Fruit fly (Drosophila melanogaster) whole organism, embryonic: ENCODE data around the gene Roc1b.
A peak's percentile ranks its signal among the peaks of the same experiment; 100 is the strongest.

Experiments
- CG10147 ChIP-seq: fragments of 200-800 bp; sonication (Bioruptor generic); optimal IDR thresholded peaks from 2 replicates; lab custom pipeline; 2019; ENCODE audit warnings: missing biosample characterization, mild to moderate bottlenecking, missing genetic modification characterization, moderate library complexity
- CG11247 ChIP-seq: fragments of 200-800 bp; sonication (Bioruptor generic); IDR thresholded peaks from 2 replicates; pipeline ENCODE4 v1.3.6; 2022; ENCODE audit warnings: missing biosample characterization, missing genetic modification characterization
- CG11696 ChIP-seq: fragments of 200-800 bp; sonication (Bioruptor generic); IDR thresholded peaks from 2 replicates; pipeline ENCODE4 v1.3.6; 2022; ENCODE audit warnings: missing biosample characterization, missing genetic modification characterization
- CG12104 ChIP-seq: fragments of 200-800 bp; sonication (Bioruptor generic); optimal IDR thresholded peaks from 3 replicates; lab custom pipeline; 2016; ENCODE audit warnings: missing biosample characterization, missing genetic modification characterization
- CG12155 ChIP-seq: fragments of 200-800 bp; sonication (Bioruptor generic); optimal IDR thresholded peaks from 3 replicates; lab custom pipeline; 2016; ENCODE audit warnings: missing biosample characterization, missing genetic modification characterization
- CG1233 ChIP-seq: fragments of 200-800 bp; sonication (Bioruptor generic); optimal IDR thresholded peaks from 4 replicates; lab custom pipeline; 2018; ENCODE audit warnings: missing biosample characterization, mild to moderate bottlenecking, missing genetic modification characterization
- CG12659 ChIP-seq: fragments of 200-800 bp; sonication (Bioruptor generic); optimal IDR thresholded peaks from 3 replicates; lab custom pipeline; 2017; ENCODE audit warnings: mild to moderate bottlenecking, missing biosample characterization, missing genetic modification reagents, missing genetic modification characterization
- CG14860 ChIP-seq: fragments of 200-800 bp; sonication (Bioruptor generic); IDR thresholded peaks from 3 replicates; pipeline ENCODE4 v1.3.6; 2022; ENCODE audit warnings: missing biosample characterization, missing genetic modification characterization; ENCODE audit not compliant: partially characterized antibody
- CG17912 ChIP-seq: fragments of 200-800 bp; sonication (Bioruptor generic); optimal IDR thresholded peaks from 2 replicates; lab custom pipeline; 2018; ENCODE audit warnings: missing biosample characterization, mild to moderate bottlenecking, missing genetic modification characterization
- CG31224 ChIP-seq: fragments of 200-800 bp; sonication (Bioruptor generic); IDR thresholded peaks from 2 replicates; pipeline ENCODE4 v1.3.6; 2022; ENCODE audit warnings: missing biosample characterization, missing genetic modification characterization
- CG31441 ChIP-seq: fragments of 200-800 bp; sonication (Bioruptor generic); IDR thresholded peaks from 2 replicates; pipeline ENCODE4 v1.3.6; 2022; ENCODE audit warnings: missing biosample characterization, missing genetic modification characterization
- CG42726 ChIP-seq: fragments of 200-800 bp; sonication (Bioruptor generic); IDR thresholded peaks from 2 replicates; pipeline ENCODE4 v1.3.6; 2022; ENCODE audit warnings: missing biosample characterization, missing genetic modification characterization; ENCODE audit not compliant: partially characterized antibody
- CG4707 ChIP-seq: fragments of 200-800 bp; sonication (Bioruptor generic); optimal IDR thresholded peaks from 2 replicates; lab custom pipeline; 2018; ENCODE audit warnings: missing biosample characterization, mild to moderate bottlenecking, missing genetic modification characterization, moderate library complexity
- CG5180 ChIP-seq: fragments of 200-800 bp; sonication (Bioruptor generic); optimal IDR thresholded peaks from 3 replicates; lab custom pipeline; 2017; ENCODE audit warnings: missing biosample characterization, missing genetic modification characterization, mild to moderate bottlenecking, moderate library complexity, missing genetic modification reagents
- CG5953 ChIP-seq: fragments of 200-800 bp; sonication (Bioruptor generic); IDR thresholded peaks from 2 replicates; pipeline ENCODE4 v1.3.6; 2022; ENCODE audit warnings: missing biosample characterization, missing genetic modification characterization
- CG6175 ChIP-seq: fragments of 200-800 bp; sonication (Bioruptor generic); IDR thresholded peaks from 3 replicates; pipeline ENCODE4 v1.3.6; 2022; ENCODE audit warnings: missing biosample characterization, missing genetic modification characterization
- CG7556 ChIP-seq: fragments of 200-800 bp; sonication (Bioruptor generic); optimal IDR thresholded peaks from 2 replicates; lab custom pipeline; 2017; ENCODE audit warnings: missing biosample characterization, mild to moderate bottlenecking, missing genetic modification characterization
- CG7928 ChIP-seq: fragments of 200-800 bp; sonication (Bioruptor generic); optimal IDR thresholded peaks from 2 replicates; lab custom pipeline; 2017; ENCODE audit warnings: missing biosample characterization, mild to moderate bottlenecking, missing genetic modification characterization
- CrebB ChIP-seq: fragments of 200-800 bp; sonication (Bioruptor generic); optimal IDR thresholded peaks from 3 replicates; lab custom pipeline; 2018; ENCODE audit warnings: missing biosample characterization, mild to moderate bottlenecking, missing genetic modification characterization
- D ChIP-seq, 2 experiments: fragments of 200-800 bp in 1 of 2; fragments of >200 bp in 1 of 2; sonication (Bioruptor generic) in 1 of 2; optimal IDR thresholded peaks; 2 replicates in 1 of 2; 3 replicates in 1 of 2; lab custom pipeline; 2017; ENCODE audit warnings: mild to moderate bottlenecking in 1 of 2, missing biosample characterization in 1 of 2, missing genetic modification characterization in 1 of 2, missing genetic modification reagents in 1 of 2
- Dfd ChIP-seq, 2 experiments: fragments of >200 bp; optimal IDR thresholded peaks; 2 replicates each; lab custom pipeline; 2017; ENCODE audit warnings: missing biosample characterization in 2 of 2, missing genetic modification characterization in 2 of 2
- E2f2 ChIP-seq: fragments of 200-800 bp; sonication (Bioruptor generic); IDR thresholded peaks from 2 replicates; pipeline ENCODE4 v1.3.6; 2022; ENCODE audit warnings: missing biosample characterization, missing genetic modification characterization
- HLH4C ChIP-seq: fragments of 200-800 bp; sonication (Bioruptor generic); IDR thresholded peaks from 3 replicates; pipeline ENCODE4 v1.3.6; 2022; ENCODE audit warnings: missing biosample characterization, missing genetic modification characterization; ENCODE audit not compliant: partially characterized antibody
- Lpt ChIP-seq: fragments of >200 bp; optimal IDR thresholded peaks from 2 replicates; lab custom pipeline; 2018; ENCODE audit warnings: missing biosample characterization, missing genetic modification characterization
- Max ChIP-seq: fragments of 200-800 bp; sonication (Bioruptor generic); optimal IDR thresholded peaks from 2 replicates; lab custom pipeline; 2016; ENCODE audit warnings: missing biosample characterization, mild to moderate bottlenecking, missing genetic modification characterization
- Nf-YB ChIP-seq: fragments of 200-800 bp; sonication (Bioruptor generic); optimal IDR thresholded peaks from 3 replicates; lab custom pipeline; 2019; ENCODE audit warnings: missing biosample characterization, mild to moderate bottlenecking, missing genetic modification characterization, moderate library complexity
- Nf-YC ChIP-seq: fragments of 200-800 bp; optimal IDR thresholded peaks from 3 replicates; lab custom pipeline; 2019; ENCODE audit warnings: missing biosample characterization, mild to moderate bottlenecking, missing genetic modification characterization, moderate library complexity
- PHDP ChIP-seq: fragments of 200-800 bp; sonication (Bioruptor generic); optimal IDR thresholded peaks from 3 replicates; lab custom pipeline; 2018; ENCODE audit warnings: missing biosample characterization, mild to moderate bottlenecking, missing genetic modification characterization, moderate library complexity
- Rfx ChIP-seq: fragments of 200-800 bp; sonication (Bioruptor generic); IDR thresholded peaks from 2 replicates; pipeline ENCODE4 v1.3.6; 2022; ENCODE audit warnings: missing biosample characterization, missing genetic modification characterization
- Xbp1 ChIP-seq: fragments of 200-800 bp; sonication (Bioruptor generic); optimal IDR thresholded peaks from 3 replicates; lab custom pipeline; 2016; ENCODE audit warnings: missing biosample characterization, mild to moderate bottlenecking, missing genetic modification characterization
- YL-1 ChIP-seq: fragments of 200-800 bp; sonication (Bioruptor generic); optimal IDR thresholded peaks from 3 replicates; lab custom pipeline; 2017; ENCODE audit warnings: missing biosample characterization, mild to moderate bottlenecking, missing genetic modification characterization
- ab ChIP-seq: fragments of 200-800 bp; sonication (Bioruptor generic); optimal IDR thresholded peaks from 2 replicates; lab custom pipeline; 2016; ENCODE audit warnings: missing biosample characterization, missing genetic modification characterization
- bbx ChIP-seq: fragments of 200-800 bp; sonication (Bioruptor generic); IDR thresholded peaks from 2 replicates; pipeline ENCODE4 v1.3.6; 2022; ENCODE audit warnings: missing biosample characterization, missing genetic modification characterization; ENCODE audit not compliant: partially characterized antibody
- chif ChIP-seq, 2 experiments: fragments of 200-800 bp; sonication (Bioruptor generic); optimal IDR thresholded peaks; 3 replicates each; lab custom pipeline; 2016; ENCODE audit warnings: missing biosample characterization in 2 of 2, missing genetic modification characterization in 2 of 2
- chinmo ChIP-seq: fragments of 200-800 bp; sonication (Bioruptor generic); IDR thresholded peaks from 4 replicates; pipeline ENCODE4 v1.3.6; 2022; ENCODE audit warnings: missing biosample characterization, missing genetic modification characterization; ENCODE audit not compliant: partially characterized antibody
- chn ChIP-seq: fragments of 200-800 bp; sonication (Bioruptor generic); optimal IDR thresholded peaks from 2 replicates; lab custom pipeline; 2016; ENCODE audit warnings: missing biosample characterization, missing genetic modification characterization
- crol ChIP-seq: fragments of 200-800 bp; sonication (Bioruptor generic); IDR thresholded peaks from 2 replicates; pipeline ENCODE4 v1.3.6; 2022; ENCODE audit warnings: missing biosample characterization, missing genetic modification characterization
- dm ChIP-seq: fragments of 200-800 bp; sonication (Bioruptor generic); optimal IDR thresholded peaks from 3 replicates; lab custom pipeline; 2016; ENCODE audit warnings: missing biosample characterization, missing genetic modification characterization
- eyg ChIP-seq: fragments of 200-800 bp; sonication (Bioruptor generic); optimal IDR thresholded peaks from 3 replicates; lab custom pipeline; 2016; ENCODE audit warnings: missing biosample characterization, missing genetic modification characterization
- gcm2 ChIP-seq: fragments of 200-800 bp; sonication (Bioruptor generic); optimal IDR thresholded peaks from 2 replicates; lab custom pipeline; 2016; ENCODE audit warnings: missing biosample characterization, missing genetic modification characterization
- gem ChIP-seq: fragments of 200-800 bp; sonication (Bioruptor generic); optimal IDR thresholded peaks from 2 replicates; lab custom pipeline; 2019; ENCODE audit warnings: missing biosample characterization, mild to moderate bottlenecking, missing genetic modification characterization, moderate library complexity
- gsb ChIP-seq: fragments of 200-800 bp; sonication (Bioruptor generic); IDR thresholded peaks from 2 replicates; pipeline ENCODE4 v1.3.6; 2022; ENCODE audit warnings: missing biosample characterization, missing genetic modification characterization
- kah ChIP-seq: fragments of 200-800 bp; sonication (Bioruptor generic); optimal IDR thresholded peaks from 2 replicates; lab custom pipeline; 2018; ENCODE audit warnings: missing biosample characterization, mild to moderate bottlenecking, missing genetic modification characterization
- peb ChIP-seq: fragments of 200-800 bp; sonication (Bioruptor generic); IDR thresholded peaks from 2 replicates; pipeline ENCODE4 v1.3.6; 2022; ENCODE audit warnings: missing biosample characterization, missing genetic modification characterization
- pita ChIP-seq: fragments of 200-800 bp; sonication (Bioruptor generic); optimal IDR thresholded peaks from 2 replicates; lab custom pipeline; 2017; ENCODE audit warnings: missing biosample characterization, mild to moderate bottlenecking, missing genetic modification characterization
- repo ChIP-seq: fragments of 200-800 bp; sonication (Bioruptor generic); optimal IDR thresholded peaks from 2 replicates; lab custom pipeline; 2016; ENCODE audit warnings: missing biosample characterization, missing genetic modification characterization
- sqz ChIP-seq: fragments of 200-800 bp; sonication (Bioruptor generic); optimal IDR thresholded peaks from 3 replicates; lab custom pipeline; 2018; ENCODE audit warnings: missing biosample characterization, mild to moderate bottlenecking, missing genetic modification characterization
- sr ChIP-seq: fragments of 200-800 bp; sonication (Bioruptor generic); IDR thresholded peaks from 3 replicates; pipeline ENCODE4 v1.3.6; 2022; ENCODE audit warnings: missing biosample characterization, missing genetic modification characterization
- trem ChIP-seq: fragments of 200-800 bp; optimal IDR thresholded peaks from 3 replicates; lab custom pipeline; 2019; ENCODE audit warnings: missing biosample characterization, mild to moderate bottlenecking, missing genetic modification characterization, moderate library complexity

Gene Roc1b

DNA sequence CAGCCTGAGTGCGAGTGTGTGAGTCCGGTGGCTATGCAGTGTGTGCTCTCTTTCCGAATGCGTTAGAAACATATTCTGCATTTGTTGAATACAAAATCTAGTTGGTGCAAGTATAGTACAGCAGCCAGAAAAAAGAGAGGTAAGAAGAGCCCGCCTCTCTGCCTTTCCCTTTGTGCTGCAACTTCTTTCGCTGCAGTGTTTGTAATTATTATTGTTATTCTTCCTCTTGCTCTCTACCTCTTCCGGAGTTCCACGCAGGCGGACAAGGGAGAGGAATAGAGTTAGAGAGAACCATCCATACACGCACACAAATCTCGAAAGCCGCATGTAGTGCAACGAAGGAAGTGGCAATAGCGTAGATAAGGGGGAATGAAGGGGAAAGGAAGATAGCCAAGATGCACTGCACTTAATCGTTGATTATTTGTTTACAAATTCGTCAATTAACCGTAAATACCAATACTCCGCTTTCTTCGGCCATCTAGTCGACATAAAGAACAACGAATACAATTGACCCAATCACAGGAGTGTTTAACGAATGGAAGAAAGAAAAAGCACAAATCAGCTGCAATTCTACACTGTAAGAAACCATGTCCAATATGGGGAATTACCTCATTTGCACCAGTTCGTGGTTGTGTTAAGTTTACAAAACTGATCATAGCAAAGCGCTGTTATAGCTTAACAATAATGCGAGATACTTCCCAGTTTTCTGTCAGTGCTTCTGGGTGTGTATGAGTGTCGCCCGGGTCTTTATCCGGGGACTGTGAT is 10.0 kb upstream of the Roc1b start (continued):
- TF ChIP-seq repo (GFP tag; lab: Kevin White, UChicago) (peak; percentile 62), eyg (GFP tag; lab: Kevin White, UChicago) (peak; percentile 54), ab (peak; percentile 35), CG12104 (GFP tag; lab: Kevin White, UChicago) (no peak), Nf-YB (GFP tag; lab: Kevin White, UChicago) (peak; percentile 68), sqz (no peak), CG17912 (GFP tag; lab: Kevin White, UChicago) (peak; percentile 15), CG1233 (peak; percentile 67), CG7556 (GFP tag; lab: Kevin White, UChicago) (peak; percentile 61), chif (GFP tag; optimal IDR thresholded peaks at IDR 0.05; lab: Kevin White, UChicago) (peak; percentile 50 to 86), CG31441 (GFP tag; lab: Robert Waterston, UW) (peak; percentile 72), CG11696 (GFP tag; lab: Robert Waterston, UW) (no peak), CG5180 (peak; percentile 47), CG7928 (GFP tag; lab: Kevin White, UChicago) (no peak), CG12659 (GFP tag; lab: Kevin White, UChicago) (peak; percentile 48), chinmo (GFP tag; lab: Robert Waterston, UW) (no peak), YL-1 (no peak), CG12155 (GFP tag; lab: Kevin White, UChicago) (peak; percentile 51), HLH4C (no peak), E2f2 (GFP tag; lab: Robert Waterston, UW) (peak; percentile 28; the same call in 1 of the 2 replicates), CG42726 (no peak), sr (GFP tag; lab: Robert Waterston, UW) (0 out of 3 replicates have a peak, but pooled peaks have one; percentile 36), CG14860 (GFP tag; lab: Robert Waterston, UW) (no peak), CG10147 (no peak), PHDP (peak; percentile 62), CG4707 (GFP tag; lab: Kevin White, UChicago) (peak; percentile 59), gsb (no peak), Rfx (GFP tag; lab: Robert Waterston, UW) (no peak), peb (GFP tag; lab: Robert Waterston, UW) (peak; percentile 74), Dfd (GFP tag; optimal IDR thresholded peaks at IDR 0.05; lab: Kevin White, UChicago) (no peak), chn (GFP tag; lab: Kevin White, UChicago) (peak; percentile 74), gcm2 (GFP tag; lab: Kevin White, UChicago) (peak; percentile 33), Nf-YC (tag; lab: Kevin White, UChicago) (no peak), pita (no peak), bbx (GFP tag; lab: Robert Waterston, UW) (no peak), Max (GFP tag; lab: Kevin White, UChicago) (peak; percentile 43), D (optimal IDR thresholded peaks at IDR 0.05; lab: Kevin White, UChicago) (no peak), D (GFP tag; optimal IDR thresholded peaks at IDR 0.05; lab: Kevin White, UChicago) (peak; percentile 83), Lpt (GFP tag; lab: Kevin White, UChicago) (no peak), CrebB (no peak), trem (tag; lab: Kevin White, UChicago) (peak; percentile 61), CG11247 (GFP tag; lab: Robert Waterston, UW) (peak; percentile 42; the same call in 1 of the 2 replicates), dm (GFP tag; lab: Kevin White, UChicago) (peak; percentile 13), kah (GFP tag; lab: Kevin White, UChicago) (peak; percentile 61), CG31224 (GFP tag; lab: Robert Waterston, UW) (no peak), CG5953 (GFP tag; lab: Robert Waterston, UW) (peak; percentile 66), gem (tag; lab: Kevin White, UChicago) (peak; percentile 85), crol (peak; percentile 80), CG6175 (GFP tag; lab: Robert Waterston, UW) (no peak), Xbp1 (GFP tag; lab: Kevin White, UChicago) (peak; percentile 80)
